Fruit fly (Drosophila melanogaster) ovary, adult (tissue): ENCODE measurements around the gene SamDC.

Experiments
- CG17801 ChIP-seq: fragments of 200-800 bp; optimal IDR thresholded peaks from 2 replicates; lab custom pipeline; 2019; ENCODE audit warnings: missing biosample characterization, mild to moderate bottlenecking, missing genetic modification characterization, moderate library complexity; ENCODE audit not compliant: partially characterized antibody

The SamDC gene

dm6 chr2L:10314327-10315210, 24.7 kb upstream of the SamDC start, which contains the start of the genes Usp14 and CG4972:
Gene Usp14, minus strand, starts transcription at chr2L:10314396.
Gene CG4972, plus strand, starts transcription at chr2L:10314792.
- TF ChIP-seq CG17801 (GFP tag; lab: Kevin White, UChicago) = no peak

dm6 chr2L:10315888-10316287, 23.4 kb upstream of the SamDC start:
- no peak for TF ChIP-seq CG17801 (GFP tag; lab: Kevin White, UChicago)

dm6 chr2L:10320174-10320775, 19.0 kb upstream of the SamDC start:
- TF ChIP-seq CG17801 (GFP tag; lab: Kevin White, UChicago) = no peak

dm6 chr2L:10321036-10321583, 18.1 kb upstream of the SamDC start:
- no peak for TF ChIP-seq CG17801 (GFP tag; lab: Kevin White, UChicago)

dm6 chr2L:10321612-10322011, 17.6 kb upstream of the SamDC start:
- peak; percentile 75 for TF ChIP-seq CG17801 (GFP tag; lab: Kevin White, UChicago)

- no peak for TF ChIP-seq CG17801 (GFP tag; lab: Kevin White, UChicago)
These were observed 17.1 kb upstream of the SamDC start, which contains the start of gene CG4995 for dm6 chr2L:10322176-10322575. Gene CG4995, plus strand, starts transcription at chr2L:10322476.

- no peak for TF ChIP-seq CG17801 (GFP tag; lab: Kevin White, UChicago)
These were observed 16.3 kb upstream of the SamDC start, which contains the start of gene CG5381 for dm6 chr2L:10322773-10323487. Gene CG5381, minus strand, starts transcription at chr2L:10323102.

- TF ChIP-seq CG17801 (GFP tag; lab: Kevin White, UChicago) = no peak
These were observed 11.5 kb upstream of the SamDC start, which contains the start of gene RnrL for dm6 chr2L:10327790-10328189. Gene RnrL, minus strand, starts transcription at chr2L:10327943.

dm6 chr2L:10331066-10331847, 8.0 kb upstream of the SamDC start, which contains the start of the genes Schip1 and Cox10:
Gene Schip1, minus strand, starts transcription at chr2L:10331116.
Gene Cox10, plus strand, starts transcription at chr2L:10331471.
- no peak for TF ChIP-seq CG17801 (GFP tag; lab: Kevin White, UChicago)

- no peak for TF ChIP-seq CG17801 (GFP tag; lab: Kevin White, UChicago)
These were observed 5.9 kb upstream of the SamDC start, which contains the start of gene GATAd for dm6 chr2L:10333091-10333991. Gene GATAd, plus strand, starts transcription at chr2L:10333734.

dm6 chr2L:10334213-10334612, 5.0 kb upstream of the SamDC start:
- no peak for TF ChIP-seq CG17801 (GFP tag; lab: Kevin White, UChicago)

dm6 chr2L:10334854-10335277, 4.4 kb upstream of the SamDC start:
- TF ChIP-seq CG17801 (GFP tag; lab: Kevin White, UChicago) = peak; percentile 46

dm6 chr2L:10339841-10340240, 584 bp downstream of the SamDC start:
- no peak for TF ChIP-seq CG17801 (GFP tag; lab: Kevin White, UChicago)
